Worm (Caenorhabditis elegans) whole organism, dauer: ENCODE measurements around the gene C35B1.5.
"Not testable (repeated sequence)": the region's sequence is repeated elsewhere in the genome, so short reads cannot be mapped to it uniquely, and the experiment has no call there.

Experiments
- unc-62 ChIP-seq: sonication (generic microtip); optimal IDR thresholded peaks from 2 replicates; lab custom pipeline; 2017; ENCODE audit warnings: missing biosample characterization, missing genetic modification reagents, missing genetic modification characterization

The C35B1.5 gene

DNA sequence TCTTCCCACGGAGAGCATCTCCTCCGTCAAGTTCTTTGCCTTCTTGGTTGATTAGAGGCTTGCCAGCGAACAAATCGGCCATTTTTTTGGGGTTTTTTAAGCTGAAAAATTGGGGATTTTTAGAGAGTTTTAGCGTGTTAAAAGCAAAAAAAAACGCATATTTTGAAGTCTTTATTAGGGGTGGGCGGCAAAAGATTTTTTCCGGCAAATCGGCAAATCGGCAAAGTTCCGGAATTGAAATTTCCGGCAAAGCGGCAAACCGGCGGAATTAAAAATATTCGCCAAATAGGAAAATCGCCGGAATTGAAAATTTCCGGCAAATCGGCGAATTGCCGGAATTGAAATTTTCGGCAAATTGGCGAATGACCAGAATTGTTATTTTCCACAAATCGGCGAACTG is at the start of gene C35B1.5:
Gene C35B1.5, minus strand, starts transcription at position 101 of the 400 bp plus-strand sequence.
- TF ChIP-seq unc-62 (GFP tag; lab: Kevin White, UChicago) = no peak

- not testable (repeated sequence) for TF ChIP-seq unc-62 (GFP tag; lab: Kevin White, UChicago)
Observed at ce11 chrIV:4125657-4126056, 41.6 kb upstream of the C35B1.5 start, which contains the start of gene F49F1.7. TSS of gene F49F1.7 (minus strand) at chrIV:4125757.

- TF ChIP-seq unc-62 (GFP tag; lab: Kevin White, UChicago) = no peak
Observed at ce11 chrIV:4123083-4123482, 39.1 kb upstream of the C35B1.5 start, which contains the start of gene mul-1. TSS of gene mul-1 (minus strand) at chrIV:4123166.

DNA sequence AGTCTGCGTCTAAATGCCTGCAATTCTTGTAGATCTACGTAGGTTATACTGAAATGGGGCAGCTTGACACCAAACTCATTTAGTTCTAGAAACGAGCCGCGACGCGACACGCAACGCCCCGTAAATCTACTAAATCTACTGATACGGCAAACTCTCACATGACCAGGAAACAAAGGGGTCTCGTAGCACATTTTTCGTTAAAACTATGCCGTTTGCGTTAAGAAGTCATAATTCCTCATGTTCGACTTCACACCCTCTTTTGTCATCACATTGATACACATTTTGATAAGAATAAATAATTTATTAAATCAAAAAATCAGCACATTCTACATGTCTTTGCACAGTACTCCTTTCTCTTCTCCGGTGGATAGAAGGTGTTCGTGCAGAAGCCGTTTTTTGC is 37.0 kb upstream of the C35B1.5 start:
- no peak for TF ChIP-seq unc-62 (GFP tag; lab: Kevin White, UChicago)

ce11 chrIV:4120263-4120662 is 36.3 kb upstream of the C35B1.5 start, which contains the start of gene F49F1.5:
TSS of gene F49F1.5 (minus strand) at chrIV:4120415.
- TF ChIP-seq unc-62 (GFP tag; lab: Kevin White, UChicago) = no peak

- no peak for TF ChIP-seq unc-62 (GFP tag; lab: Kevin White, UChicago)
Observed at ce11 chrIV:4117432-4117831, 33.4 kb upstream of the C35B1.5 start, which contains the start of gene drd-50. TSS of gene drd-50 (plus strand) at chrIV:4117732.

DNA sequence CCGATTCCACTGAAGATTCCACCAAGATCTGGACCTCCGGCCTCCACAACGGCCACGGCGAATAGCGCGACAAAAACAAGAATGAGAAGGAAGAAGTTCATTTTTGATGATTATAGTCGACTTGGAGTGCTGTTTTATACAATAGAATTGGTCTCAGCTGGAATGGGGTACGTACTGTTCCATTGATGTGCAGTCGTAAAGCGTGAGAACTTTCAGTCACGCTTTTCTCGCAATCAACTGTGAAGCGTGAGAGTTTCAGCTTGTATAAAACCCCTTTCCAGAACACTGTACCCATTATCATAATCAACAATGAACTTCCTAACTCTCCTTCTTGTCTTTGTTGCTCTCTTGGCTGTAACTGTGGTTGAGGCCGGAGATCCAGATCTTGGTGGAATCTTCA is 31.6 kb upstream of the C35B1.5 start, which contains the start of the genes F49F1.4 and F49F1.2:
Gene F49F1.4, minus strand, starts transcription at position 101 of the 400 bp plus-strand sequence.
Gene F49F1.2, plus strand, starts transcription at position 310 of the 400 bp plus-strand sequence.
- no peak for TF ChIP-seq unc-62 (GFP tag; lab: Kevin White, UChicago)

DNA sequence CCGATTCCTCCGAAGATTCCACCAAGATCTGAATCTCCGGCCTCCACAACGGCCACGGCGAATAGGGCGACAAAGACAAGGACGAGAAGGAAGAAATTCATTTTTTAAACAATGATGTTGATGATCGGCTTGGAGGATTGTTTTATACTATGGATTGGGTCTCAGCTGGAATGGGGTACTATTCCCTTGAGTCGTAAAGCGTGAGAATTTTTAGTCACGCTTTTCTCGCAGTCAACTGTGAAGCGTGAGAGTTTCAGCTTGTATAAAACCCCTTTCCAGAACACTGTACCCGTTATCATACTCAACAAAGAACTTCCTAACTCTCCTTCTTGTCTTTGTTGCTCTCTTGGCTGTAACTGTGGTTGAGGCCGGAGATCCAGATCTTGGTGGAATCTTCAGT is 30.5 kb upstream of the C35B1.5 start, which contains the start of gene F49F1.15:
Gene F49F1.15, minus strand, starts transcription at position 101 of the 400 bp plus-strand sequence.
- TF ChIP-seq unc-62 (GFP tag; lab: Kevin White, UChicago) = no peak

DNA sequence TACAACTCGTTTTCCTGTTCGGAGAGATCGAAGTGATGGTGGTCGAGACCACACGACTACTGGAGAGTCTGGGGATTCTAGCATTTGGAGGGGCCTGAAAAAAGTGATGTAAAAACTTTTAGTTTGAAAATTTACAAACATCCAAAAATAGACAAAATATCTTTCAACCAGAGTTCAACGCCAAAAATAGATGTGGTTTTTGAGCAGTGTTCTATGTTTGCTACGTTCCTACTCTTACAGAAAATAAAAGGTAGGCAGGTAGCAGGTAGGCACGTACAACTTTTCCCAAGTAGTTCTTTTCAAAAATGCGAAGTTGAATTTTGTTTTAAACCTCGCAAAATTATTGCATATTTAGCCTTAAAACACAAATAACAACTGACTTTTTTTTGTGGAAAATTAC is 28.4 kb upstream of the C35B1.5 start, which contains the start of gene F49F1.14:
Gene F49F1.14, minus strand, starts transcription at position 101 of the 400 bp plus-strand sequence.
- no peak for TF ChIP-seq unc-62 (GFP tag; lab: Kevin White, UChicago)

ce11 chrIV:4108767-4109166 is 24.8 kb upstream of the C35B1.5 start, which contains the start of gene C35B1.7:
TSS of gene C35B1.7 (plus strand) at chrIV:4109067.
- TF ChIP-seq unc-62 (GFP tag; lab: Kevin White, UChicago) = no peak

- TF ChIP-seq unc-62 (GFP tag; lab: Kevin White, UChicago) = no peak
Observed at ce11 chrIV:4102720-4103119, 18.7 kb upstream of the C35B1.5 start, which contains the start of gene ubc-1. TSS of gene ubc-1 (plus strand) at chrIV:4103020.

- TF ChIP-seq unc-62 (GFP tag; lab: Kevin White, UChicago) = no peak
Observed at ce11 chrIV:4099773-4100172, 15.8 kb upstream of the C35B1.5 start.

DNA sequence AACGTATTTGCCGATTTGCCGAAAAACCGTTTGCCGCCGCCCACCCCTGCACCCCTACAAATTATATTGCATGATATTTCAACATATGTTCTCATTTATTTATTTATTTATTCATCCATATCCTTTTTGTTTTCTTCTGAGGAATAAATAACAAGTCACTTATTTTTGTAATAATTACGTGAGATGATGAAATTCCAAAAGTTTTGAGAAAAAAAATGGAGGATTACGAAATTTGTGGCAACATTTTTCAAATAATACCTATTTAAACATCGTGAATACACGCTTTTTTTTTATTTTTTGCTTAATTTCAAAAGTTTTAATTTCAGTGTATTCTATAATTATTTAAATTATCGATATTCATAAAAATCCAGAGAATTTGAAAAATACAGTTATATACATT is 12.9 kb upstream of the C35B1.5 start:
- no peak for TF ChIP-seq unc-62 (GFP tag; lab: Kevin White, UChicago)

DNA sequence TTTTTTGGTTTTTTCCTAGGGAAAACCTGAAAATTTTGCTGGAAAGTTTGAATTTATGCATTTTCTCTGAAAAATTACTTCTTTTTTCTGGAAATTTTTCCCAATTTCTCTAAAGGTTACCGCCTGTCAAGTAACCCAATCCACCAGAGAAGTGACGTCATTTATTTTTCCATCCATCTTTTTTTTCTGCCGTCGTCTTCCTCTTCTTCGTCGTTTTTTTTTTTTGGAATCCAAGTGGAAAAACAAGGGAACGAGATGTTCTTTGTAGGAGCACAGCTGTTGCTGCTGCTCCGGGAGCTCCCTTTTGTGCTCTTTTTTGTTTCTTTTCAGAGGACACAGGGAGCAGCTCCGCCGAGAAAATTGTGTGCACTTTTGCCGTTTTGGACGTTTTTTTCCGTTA is 10.4 kb upstream of the C35B1.5 start:
- no peak for TF ChIP-seq unc-62 (GFP tag; lab: Kevin White, UChicago)

ce11 chrIV:4093087-4093486 is 9.1 kb upstream of the C35B1.5 start:
- no peak for TF ChIP-seq unc-62 (GFP tag; lab: Kevin White, UChicago)

DNA sequence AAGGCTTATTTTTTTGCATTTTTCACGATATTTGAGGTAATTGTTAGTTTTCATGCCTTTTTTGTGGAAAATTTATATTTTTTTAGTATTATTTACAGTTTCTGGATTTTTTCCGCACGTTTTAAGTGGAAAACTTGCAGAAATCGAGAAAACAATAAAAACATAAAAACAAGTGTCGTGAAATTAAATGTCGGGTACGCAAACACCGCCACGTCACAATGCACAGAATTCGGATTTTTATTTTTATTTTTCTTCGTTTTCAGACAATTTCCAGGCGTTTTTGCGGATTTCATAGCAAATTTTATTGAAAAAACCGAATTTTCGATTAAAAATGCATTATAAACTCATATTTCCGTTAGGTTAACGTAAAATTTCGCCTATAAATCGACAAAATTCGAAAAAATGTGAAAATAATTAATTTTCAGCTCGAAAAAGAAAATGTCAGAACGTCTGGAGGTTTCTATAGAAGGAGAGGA is 1.8 kb upstream of the C35B1.5 start, which contains the start of gene C35B1.2:
Gene C35B1.2, plus strand, starts transcription at position 426 of the 476 bp plus-strand sequence.
- no peak for TF ChIP-seq unc-62 (GFP tag; lab: Kevin White, UChicago)

ce11 chrIV:4085022-4085421 is 1.0 kb upstream of the C35B1.5 start:
- TF ChIP-seq unc-62 (GFP tag; lab: Kevin White, UChicago) = no peak
